Fruit fly (Drosophila melanogaster) S2 (cell line): ENCODE results near the gene ida.

Experiments used
- CG8478 ChIP-seq: fragments of >200 bp; optimal IDR thresholded peaks from 2 replicates; lab custom pipeline; 2018
- CTCF ChIP-seq, 2 experiments: fragments of >200 bp; optimal IDR thresholded peaks; 2 replicates each; lab custom pipeline; 2018

DNA sequence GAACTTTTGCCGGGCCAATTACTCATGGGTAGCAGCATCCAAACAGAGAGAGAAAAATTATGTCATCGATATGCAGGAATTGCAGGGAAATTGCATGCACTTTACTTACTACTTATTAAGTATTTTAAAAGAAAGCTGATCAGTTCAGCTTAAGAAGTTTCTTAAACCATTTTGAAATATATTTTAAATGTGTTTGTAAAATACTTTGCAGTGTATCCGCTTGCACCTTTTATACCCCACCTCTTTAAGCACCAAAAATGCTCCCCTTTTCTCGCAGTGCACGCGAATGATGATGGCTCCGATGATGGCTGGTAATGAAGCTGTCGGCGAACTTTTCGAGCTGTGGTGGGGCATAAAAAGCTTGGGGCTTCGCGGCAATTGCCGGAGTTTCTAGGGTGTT, 47.3 kb downstream of the ida start, which contains the start of gene CG14984:
- no peak for TF ChIP-seq CG8478
- TF ChIP-seq CTCF (optimal IDR thresholded peaks at IDR 0.05; lab: Kevin White, UChicago): no peak
